Worm (Caenorhabditis elegans) whole organism, L2 larva: ENCODE data around the gene crn-7.

Experiments
- C34F6.9 ChIP-seq: fragments of 150-350 bp; optimal IDR thresholded peaks from 2 replicates; lab custom pipeline; 2014; ENCODE audit warnings: missing biosample characterization, missing genetic modification characterization
- R02D3.7 ChIP-seq: fragments of 150-350 bp; optimal IDR thresholded peaks from 2 replicates; lab custom pipeline; 2014; ENCODE audit warnings: missing biosample characterization, missing genetic modification characterization
- ZK546.5 ChIP-seq: sonication (generic microtip); optimal IDR thresholded peaks from 2 replicates; lab custom pipeline; 2017; ENCODE audit warnings: missing biosample characterization, missing genetic modification characterization
- alr-1 ChIP-seq: fragments of 150-350 bp; optimal IDR thresholded peaks from 2 replicates; lab custom pipeline; 2014; ENCODE audit warnings: missing biosample characterization, missing genetic modification characterization
- aly-2 ChIP-seq: fragments of 150-350 bp; optimal IDR thresholded peaks from 2 replicates; lab custom pipeline; 2014; ENCODE audit warnings: missing biosample characterization, missing genetic modification characterization
- ama-1 ChIP-seq: fragments of 150-350 bp; optimal IDR thresholded peaks from 2 replicates; lab custom pipeline; 2018; ENCODE audit warnings: inconsistent platforms
- blmp-1 ChIP-seq: sonication (generic microtip); optimal IDR thresholded peaks from 2 replicates; lab custom pipeline; 2017; ENCODE audit warnings: missing genetic modification characterization, mild to moderate bottlenecking, missing compliant biosample characterization, antibody characterized with exemption, moderate library complexity; ENCODE audit not compliant: insufficient read depth
- ceh-16 ChIP-seq: fragments of 150-350 bp; optimal IDR thresholded peaks from 2 replicates; lab custom pipeline; 2014; ENCODE audit warnings: missing biosample characterization, missing genetic modification characterization
- dmd-4 ChIP-seq: sonication (generic microtip); optimal IDR thresholded peaks from 2 replicates; lab custom pipeline; 2017; ENCODE audit warnings: missing biosample characterization, missing genetic modification characterization
- egl-27 ChIP-seq: sonication (generic microtip); optimal IDR thresholded peaks from 3 replicates; lab custom pipeline; 2017; ENCODE audit warnings: missing biosample characterization, missing genetic modification reagents, missing genetic modification characterization
- elt-1 ChIP-seq: fragments of 150-350 bp; optimal IDR thresholded peaks from 2 replicates; lab custom pipeline; 2014; ENCODE audit warnings: missing biosample characterization, missing genetic modification characterization
- elt-3 ChIP-seq: sonication (generic microtip); optimal IDR thresholded peaks from 2 replicates; lab custom pipeline; 2017; ENCODE audit warnings: missing biosample characterization, missing genetic modification characterization
- fos-1 ChIP-seq: fragments of 150-350 bp; optimal IDR thresholded peaks from 2 replicates; lab custom pipeline; 2014; ENCODE audit warnings: missing biosample characterization, missing genetic modification characterization
- lin-11 ChIP-seq: fragments of 150-350 bp; sonication (generic microtip); optimal IDR thresholded peaks from 2 replicates; lab custom pipeline; 2014; ENCODE audit warnings: missing biosample characterization, missing genetic modification characterization, inconsistent platforms, mixed read lengths
- lin-13 ChIP-seq: fragments of 150-350 bp; optimal IDR thresholded peaks from 2 replicates; lab custom pipeline; 2014; ENCODE audit warnings: missing biosample characterization, missing genetic modification reagents, missing genetic modification characterization
- lin-39 ChIP-seq: fragments of 150-350 bp; optimal IDR thresholded peaks from 2 replicates; lab custom pipeline; 2014; ENCODE audit warnings: missing biosample characterization, missing genetic modification reagents, missing genetic modification characterization
- lsy-2 ChIP-seq, 2 experiments: fragments of 150-350 bp in 1 of 2; sonication (generic microtip) in 1 of 2; optimal IDR thresholded peaks; 2 replicates each; lab custom pipeline; 2014 to 2017; ENCODE audit warnings: missing biosample characterization in 2 of 2, missing genetic modification characterization in 2 of 2
- mab-5 ChIP-seq: fragments of 150-350 bp; optimal IDR thresholded peaks from 2 replicates; lab custom pipeline; 2014; ENCODE audit warnings: missing biosample characterization, missing genetic modification characterization
- mbf-1 ChIP-seq: sonication (generic microtip); optimal IDR thresholded peaks from 2 replicates; lab custom pipeline; 2017; ENCODE audit warnings: missing biosample characterization, missing genetic modification characterization
- mdl-1 ChIP-seq, 2 experiments: fragments of 150-350 bp in 1 of 2; sonication (generic microtip) in 1 of 2; optimal IDR thresholded peaks; 2 replicates each; lab custom pipeline; 2017; ENCODE audit warnings: missing biosample characterization in 2 of 2, missing genetic modification characterization in 2 of 2
- nhr-10 ChIP-seq: sonication (generic microtip); optimal IDR thresholded peaks from 2 replicates; lab custom pipeline; 2017; ENCODE audit warnings: missing biosample characterization, missing genetic modification characterization
- nhr-11 ChIP-seq: fragments of 150-350 bp; optimal IDR thresholded peaks from 2 replicates; lab custom pipeline; 2014; ENCODE audit warnings: missing biosample characterization, missing genetic modification characterization
- nhr-12 ChIP-seq: fragments of 150-350 bp; optimal IDR thresholded peaks from 2 replicates; lab custom pipeline; 2014; ENCODE audit warnings: missing biosample characterization, missing genetic modification characterization
- nhr-129 ChIP-seq: fragments of 150-350 bp; optimal IDR thresholded peaks from 2 replicates; lab custom pipeline; 2014; ENCODE audit warnings: missing biosample characterization, missing genetic modification characterization
- nhr-21 ChIP-seq: fragments of 150-350 bp; optimal IDR thresholded peaks from 2 replicates; lab custom pipeline; 2014; ENCODE audit warnings: missing biosample characterization, missing genetic modification characterization
- nhr-23 ChIP-seq: fragments of 150-350 bp; optimal IDR thresholded peaks from 2 replicates; lab custom pipeline; 2014; ENCODE audit warnings: missing biosample characterization, missing genetic modification reagents, missing genetic modification characterization
- nhr-237 ChIP-seq: fragments of 150-350 bp; optimal IDR thresholded peaks from 2 replicates; lab custom pipeline; 2014; ENCODE audit warnings: missing biosample characterization, missing genetic modification characterization
- nhr-25 ChIP-seq: fragments of 150-350 bp; sonication (generic microtip); optimal IDR thresholded peaks from 3 replicates; lab custom pipeline; 2014; ENCODE audit warnings: missing biosample characterization, missing genetic modification characterization
- nhr-77 ChIP-seq: fragments of 150-350 bp; optimal IDR thresholded peaks from 2 replicates; lab custom pipeline; 2014; ENCODE audit warnings: missing biosample characterization, missing genetic modification characterization
- sem-4 ChIP-seq: fragments of 150-350 bp; optimal IDR thresholded peaks from 2 replicates; lab custom pipeline; 2014; ENCODE audit warnings: missing biosample characterization, missing genetic modification reagents, missing genetic modification characterization
- skn-1 ChIP-seq: sonication (generic microtip); optimal IDR thresholded peaks from 2 replicates; lab custom pipeline; 2017; ENCODE audit warnings: missing biosample characterization, missing genetic modification characterization
- sma-3 ChIP-seq: sonication (generic microtip); optimal IDR thresholded peaks from 2 replicates; lab custom pipeline; 2016; ENCODE audit warnings: missing genetic modification reagents, missing genetic modification characterization, missing compliant biosample characterization
- sma-9 ChIP-seq, 2 experiments: fragments of 150-350 bp in 1 of 2; sonication (generic microtip) in 1 of 2; optimal IDR thresholded peaks; 2 replicates each; lab custom pipeline; 2014 to 2016; ENCODE audit warnings: missing genetic modification characterization in 2 of 2, mild to moderate bottlenecking in 1 of 2, missing biosample characterization in 1 of 2, missing compliant biosample characterization in 1 of 2, missing genetic modification reagents in 1 of 2, moderate library complexity in 1 of 2
- snpc-4 ChIP-seq: fragments of 150-350 bp; optimal IDR thresholded peaks from 2 replicates; lab custom pipeline; 2014; ENCODE audit warnings: missing biosample characterization, missing genetic modification characterization
- unc-55 ChIP-seq: fragments of 150-350 bp; sonication (generic microtip); optimal IDR thresholded peaks from 3 replicates; lab custom pipeline; 2014; ENCODE audit warnings: missing biosample characterization, missing genetic modification reagents, missing genetic modification characterization
- ztf-1 ChIP-seq: fragments of 200-800 bp; sonication (Bioruptor generic); conservative IDR thresholded peaks from 2 replicates; pipeline ENCODE4 v1.3.6; 2022; ENCODE audit warnings: missing genetic modification characterization, missing compliant biosample characterization
- ztf-11 ChIP-seq: sonication (generic microtip); optimal IDR thresholded peaks from 2 replicates; lab custom pipeline; 2017; ENCODE audit warnings: missing biosample characterization, missing genetic modification characterization
- ztf-4 ChIP-seq: fragments of 150-350 bp; optimal IDR thresholded peaks from 2 replicates; lab custom pipeline; 2014; ENCODE audit warnings: missing biosample characterization, missing genetic modification characterization

crn-7 gene

ce11 chrIII:8271676-8272225 lies 3.4 kb downstream of the crn-7 start, which contains the start of the genes mps-4 and F09G8.10:
TSS of gene mps-4 (minus strand) at chrIII:8271776.
TSS of gene F09G8.10 (minus strand) at chrIII:8272175.
- no peak for TF ChIP-seq ztf-1 (GFP tag; lab: Robert Waterston, UW)
- TF ChIP-seq ZK546.5 (tag; lab: Kevin White, UChicago) = no peak
- TF ChIP-seq skn-1 (tag; lab: Kevin White, UChicago) = no peak
- no peak for TF ChIP-seq lsy-2 (tag; optimal IDR thresholded peaks at IDR 0.05; lab: Kevin White, UChicago)
- TF ChIP-seq snpc-4 (tag; lab: Kevin White, UChicago) = no peak
- no peak for TF ChIP-seq ceh-16 (tag; lab: Kevin White, UChicago)
- no peak for TF ChIP-seq elt-3 (tag; lab: Kevin White, UChicago)
- TF ChIP-seq lin-11 (tag; lab: Kevin White, UChicago) = no peak
- no peak for TF ChIP-seq lin-13 (GFP tag; lab: Kevin White, UChicago)

- TF ChIP-seq blmp-1 (tag; lab: Kevin White, UChicago) (no peak), ztf-11 (tag; lab: Kevin White, UChicago) (no peak), nhr-11 (tag; lab: Kevin White, UChicago) (no peak), unc-55 (GFP tag; lab: Kevin White, UChicago) (no peak), lsy-2 (tag; optimal IDR thresholded peaks at IDR 0.05; lab: Kevin White, UChicago) (no peak), C34F6.9 (tag; lab: Kevin White, UChicago) (no peak), elt-1 (tag; lab: Kevin White, UChicago) (no peak), alr-1 (tag; lab: Kevin White, UChicago) (no peak), nhr-21 (tag; lab: Kevin White, UChicago) (no peak), nhr-23 (tag; lab: Kevin White, UChicago) (no peak), sma-9 (GFP tag; optimal IDR thresholded peaks at IDR 0.05; lab: Kevin White, UChicago) (no peak), sma-9 (tag; optimal IDR thresholded peaks at IDR 0.05; lab: Kevin White, UChicago) (no peak), R02D3.7 (no peak), ztf-4 (tag; lab: Kevin White, UChicago) (no peak), dmd-4 (tag; lab: Kevin White, UChicago) (no peak), lin-39 (tag; lab: Kevin White, UChicago) (no peak), aly-2 (tag; lab: Kevin White, UChicago) (no peak), mbf-1 (tag; lab: Kevin White, UChicago) (no peak), ama-1 (lab: Kevin White, UChicago) (no peak), fos-1 (tag; lab: Kevin White, UChicago) (no peak)
Observed at ce11 chrIII:8275871-8276270, 7.5 kb downstream of the crn-7 start, which contains the start of gene clec-160. TSS of gene clec-160 (minus strand) at chrIII:8275971.

ce11 chrIII:8278801-8279200 lies 10.5 kb downstream of the crn-7 start, which contains the start of gene mig-10:
TSS of gene mig-10 (plus strand) at chrIII:8279101.
- no peak for TF ChIP-seq nhr-11 (tag; lab: Kevin White, UChicago)
- TF ChIP-seq mab-5 (tag; lab: Kevin White, UChicago) = no peak
- TF ChIP-seq blmp-1 (tag; lab: Kevin White, UChicago) = no peak
- TF ChIP-seq nhr-237 (tag; lab: Kevin White, UChicago) = no peak
- no peak for TF ChIP-seq nhr-25 (tag; lab: Kevin White, UChicago)
- TF ChIP-seq dmd-4 (tag; lab: Kevin White, UChicago) = no peak
- no peak for TF ChIP-seq ama-1 (lab: Kevin White, UChicago)
- TF ChIP-seq aly-2 (tag; lab: Kevin White, UChicago) = no peak
- no peak for TF ChIP-seq egl-27 (tag; lab: Kevin White, UChicago)
- no peak for TF ChIP-seq ZK546.5 (tag; lab: Kevin White, UChicago)
- no peak for TF ChIP-seq nhr-12 (tag; lab: Kevin White, UChicago)
- no peak for TF ChIP-seq nhr-129 (tag; lab: Kevin White, UChicago)
- TF ChIP-seq sma-3 = no peak
- no peak for TF ChIP-seq nhr-77

- TF ChIP-seq nhr-10 (no peak), aly-2 (tag; lab: Kevin White, UChicago) (no peak), elt-1 (tag; lab: Kevin White, UChicago) (no peak), sma-3 (no peak), lin-39 (tag; lab: Kevin White, UChicago) (no peak), mbf-1 (tag; lab: Kevin White, UChicago) (no peak), sem-4 (tag; lab: Kevin White, UChicago) (no peak), ceh-16 (tag; lab: Kevin White, UChicago) (no peak), nhr-21 (tag; lab: Kevin White, UChicago) (no peak), nhr-237 (tag; lab: Kevin White, UChicago) (no peak), mdl-1 (tag; optimal IDR thresholded peaks at IDR 0.05; lab: Kevin White, UChicago) (no peak), ztf-11 (tag; lab: Kevin White, UChicago) (no peak), egl-27 (tag; lab: Kevin White, UChicago) (no peak), alr-1 (tag; lab: Kevin White, UChicago) (no peak)
- TF ChIP-seq, all 48 proteins: peak for 0
Observed at ce11 chrIII:8279567-8279966, 11.2 kb downstream of the crn-7 start.
